Worm (Caenorhabditis elegans): ENCODE results near the gene F44F4.10.

DNA sequence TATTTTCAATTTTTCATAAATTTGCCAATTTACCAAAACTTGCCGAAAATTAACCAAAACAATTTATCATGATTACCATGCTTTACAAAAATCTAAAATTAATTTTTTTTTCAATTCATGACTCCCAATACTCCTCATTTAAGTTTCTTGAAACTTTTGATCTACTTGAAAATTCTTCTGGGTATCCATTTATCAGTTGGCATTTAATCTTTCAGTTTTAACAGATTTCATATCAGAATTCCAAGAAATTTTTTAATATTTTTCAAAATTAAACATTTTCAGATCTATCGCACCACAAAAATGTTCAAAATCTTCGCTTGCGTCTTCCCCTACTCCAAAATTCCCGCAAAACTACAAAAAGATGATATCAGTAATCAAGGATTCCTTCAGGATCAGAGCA lies 6.9 kb upstream of the F44F4.10 start, which contains the start of gene Y19D2B.2:
- TF ChIP-seq flt-1 (GFP tag; IDR thresholded peaks at IDR 0.05) (no peak), med-1 (GFP tag; optimal IDR thresholded peaks at IDR 0.05; ENCODE audit: insufficient read depth) (no peak), cog-1 (tag; optimal IDR thresholded peaks at IDR 0.05) (no peak), klf-2 (GFP tag; conservative IDR thresholded peaks at IDR 0.05) (no peak)

Data from whole organism, midembryonic.